Worm (Caenorhabditis elegans) whole organism, L3 larva: ENCODE data around the gene F32D1.3.
A peak's percentile ranks its signal among the peaks of the same experiment; 100 is the strongest.
"Not testable (repeated sequence)": the region's sequence is repeated elsewhere in the genome, so short reads cannot be mapped to it uniquely, and the experiment has no call there.

ENCODE experiments used
- R02D3.7 ChIP-seq: fragments of 150-350 bp; optimal IDR thresholded peaks from 2 replicates; lab custom pipeline; 2014; ENCODE audit warnings: missing biosample characterization, missing genetic modification characterization
- ZK546.5 ChIP-seq: sonication (generic microtip); optimal IDR thresholded peaks from 2 replicates; lab custom pipeline; 2017; ENCODE audit warnings: missing biosample characterization, missing genetic modification characterization
- aly-2 ChIP-seq: fragments of 150-350 bp; optimal IDR thresholded peaks from 2 replicates; lab custom pipeline; 2014; ENCODE audit warnings: missing biosample characterization, missing genetic modification characterization
- ama-1 ChIP-seq: fragments of 150-350 bp; optimal IDR thresholded peaks from 2 replicates; lab custom pipeline; 2018
- ceh-16 ChIP-seq: sonication (generic microtip); optimal IDR thresholded peaks from 2 replicates; lab custom pipeline; 2017; ENCODE audit warnings: missing biosample characterization, missing genetic modification characterization
- ceh-28 ChIP-seq: fragments of 150-350 bp; optimal IDR thresholded peaks from 2 replicates; lab custom pipeline; 2014; ENCODE audit warnings: missing biosample characterization, missing genetic modification reagents, missing genetic modification characterization
- ceh-82 ChIP-seq: fragments of 150-350 bp; optimal IDR thresholded peaks from 2 replicates; lab custom pipeline; 2014; ENCODE audit warnings: missing biosample characterization, missing genetic modification characterization
- egl-27 ChIP-seq: sonication (generic microtip); optimal IDR thresholded peaks from 4 replicates; lab custom pipeline; 2017; ENCODE audit warnings: missing biosample characterization, missing genetic modification reagents, missing genetic modification characterization
- egl-5 ChIP-seq: fragments of 150-350 bp; optimal IDR thresholded peaks from 2 replicates; lab custom pipeline; 2017; ENCODE audit warnings: missing biosample characterization, missing genetic modification reagents, missing genetic modification characterization, inconsistent platforms
- elt-2 ChIP-seq: sonication (generic microtip); optimal IDR thresholded peaks from 2 replicates; lab custom pipeline; 2016; ENCODE audit warnings: missing genetic modification reagents, mild to moderate bottlenecking, missing genetic modification characterization, missing compliant biosample characterization
- fos-1 ChIP-seq: fragments of 150-350 bp; optimal IDR thresholded peaks from 2 replicates; lab custom pipeline; 2014; ENCODE audit warnings: missing biosample characterization, missing genetic modification characterization
- jun-1 ChIP-seq: fragments of 150-350 bp; optimal IDR thresholded peaks from 2 replicates; lab custom pipeline; 2014; ENCODE audit warnings: missing biosample characterization, missing genetic modification reagents, missing genetic modification characterization
- lin-15B ChIP-seq: fragments of 150-350 bp; optimal IDR thresholded peaks from 2 replicates; lab custom pipeline; 2014; ENCODE audit warnings: missing biosample characterization, missing genetic modification characterization
- mdl-1 ChIP-seq: fragments of 150-350 bp; optimal IDR thresholded peaks from 2 replicates; lab custom pipeline; 2014; ENCODE audit warnings: missing biosample characterization, missing genetic modification characterization
- nhr-11 ChIP-seq: fragments of 150-350 bp; optimal IDR thresholded peaks from 2 replicates; lab custom pipeline; 2014; ENCODE audit warnings: missing biosample characterization, missing genetic modification characterization
- nhr-23 ChIP-seq: fragments of 150-350 bp; optimal IDR thresholded peaks from 2 replicates; lab custom pipeline; 2014; ENCODE audit warnings: missing biosample characterization, missing genetic modification reagents, missing genetic modification characterization
- nhr-237 ChIP-seq: fragments of 150-350 bp; optimal IDR thresholded peaks from 2 replicates; lab custom pipeline; 2014; ENCODE audit warnings: missing biosample characterization, missing genetic modification characterization
- nhr-25 ChIP-seq: sonication (generic microtip); optimal IDR thresholded peaks from 2 replicates; lab custom pipeline; 2017; ENCODE audit warnings: missing biosample characterization, missing genetic modification characterization
- nhr-43 ChIP-seq: sonication (generic microtip); optimal IDR thresholded peaks from 2 replicates; lab custom pipeline; 2016; ENCODE audit warnings: mild to moderate bottlenecking, missing genetic modification characterization, missing compliant biosample characterization; ENCODE audit not compliant: poor library complexity, severe bottlenecking
- nhr-67 ChIP-seq: fragments of 150-350 bp; optimal IDR thresholded peaks from 2 replicates; lab custom pipeline; 2014; ENCODE audit warnings: missing biosample characterization, missing genetic modification characterization
- nhr-76 ChIP-seq: fragments of 150-350 bp; sonication (generic microtip); optimal IDR thresholded peaks from 5 replicates; lab custom pipeline; 2014; ENCODE audit warnings: missing biosample characterization, missing genetic modification characterization
- pha-4 ChIP-seq: fragments of 150-350 bp; optimal IDR thresholded peaks from 2 replicates; lab custom pipeline; 2014; ENCODE audit warnings: missing biosample characterization, missing genetic modification reagents, missing genetic modification characterization
- pqm-1 ChIP-seq: fragments of 150-350 bp; optimal IDR thresholded peaks from 2 replicates; lab custom pipeline; 2017; ENCODE audit warnings: missing biosample characterization, missing genetic modification characterization, inconsistent platforms
- sea-2 ChIP-seq: fragments of 150-350 bp; sonication (generic microtip); optimal IDR thresholded peaks from 4 replicates; lab custom pipeline; 2014; ENCODE audit warnings: missing biosample characterization, missing genetic modification reagents, missing genetic modification characterization
- skn-1 ChIP-seq: fragments of 150-350 bp; optimal IDR thresholded peaks from 2 replicates; lab custom pipeline; 2014; ENCODE audit warnings: missing biosample characterization, missing genetic modification characterization
- snpc-4 ChIP-seq: fragments of 150-350 bp; optimal IDR thresholded peaks from 2 replicates; lab custom pipeline; 2014; ENCODE audit warnings: missing biosample characterization, missing genetic modification characterization
- tbx-2 ChIP-seq: sonication (generic microtip); optimal IDR thresholded peaks from 2 replicates; lab custom pipeline; 2016; ENCODE audit warnings: mild to moderate bottlenecking, missing genetic modification characterization, missing compliant biosample characterization
- zag-1 ChIP-seq: fragments of 150-350 bp; optimal IDR thresholded peaks from 2 replicates; lab custom pipeline; 2014; ENCODE audit warnings: missing biosample characterization, missing genetic modification characterization
- ztf-11 ChIP-seq: fragments of 150-350 bp; optimal IDR thresholded peaks from 2 replicates; lab custom pipeline; 2014; ENCODE audit warnings: missing biosample characterization, missing genetic modification characterization

The F32D1.3 gene

ce11 chrV:4336462-4336861 lies 24.9 kb downstream of the F32D1.3 start, which contains the start of gene irld-1:
TSS of gene irld-1 (plus strand) at chrV:4336762.
- not testable (repeated sequence) for TF ChIP-seq pha-4 (tag; lab: Kevin White, UChicago); aly-2 (tag; lab: Kevin White, UChicago); snpc-4

DNA sequence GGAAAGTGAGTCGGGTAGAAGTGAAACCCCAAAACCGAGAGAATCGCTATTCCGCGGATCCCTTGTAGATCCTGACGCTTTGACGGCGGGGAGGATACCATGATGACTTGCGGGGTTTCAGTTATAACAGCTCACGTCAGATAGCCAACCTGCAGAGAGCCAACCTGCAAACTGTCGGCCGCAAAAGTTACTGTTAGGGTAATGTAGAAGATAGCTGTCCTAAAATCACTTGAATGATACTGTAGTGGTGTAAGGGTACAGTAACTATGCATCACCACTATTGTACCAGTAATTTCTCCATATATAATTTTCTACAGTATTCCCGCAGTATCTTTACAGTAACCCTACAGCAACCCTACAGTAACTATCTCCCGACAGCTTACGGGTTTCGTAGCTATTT lies 28.9 kb downstream of the F32D1.3 start, which contains the start of gene oac-12:
Gene oac-12, minus strand, starts transcription at position 101 of the 400 bp plus-strand sequence.
- TF ChIP-seq nhr-67 (tag; lab: Kevin White, UChicago) (no peak), ceh-16 (tag; lab: Kevin White, UChicago) (no peak), tbx-2 (tag; lab: Kevin White, UChicago) (no peak), R02D3.7 (tag; lab: Kevin White, UChicago) (no peak), nhr-237 (tag; lab: Kevin White, UChicago) (no peak), pqm-1 (tag; lab: Kevin White, UChicago) (no peak), egl-5 (no peak), egl-27 (tag; lab: Kevin White, UChicago) (no peak), elt-2 (tag; lab: Kevin White, UChicago) (no peak), ceh-28 (tag; lab: Kevin White, UChicago) (no peak), mdl-1 (tag; lab: Kevin White, UChicago) (no peak), ZK546.5 (no peak), nhr-25 (no peak), nhr-43 (tag; lab: Kevin White, UChicago) (no peak), nhr-76 (tag; lab: Kevin White, UChicago) (no peak), fos-1 (tag; lab: Kevin White, UChicago) (no peak), pha-4 (tag; lab: Kevin White, UChicago) (no peak), sea-2 (no peak), zag-1 (tag; lab: Kevin White, UChicago) (no peak), skn-1 (tag; lab: Kevin White, UChicago) (no peak)

ce11 chrV:4330820-4331219 lies 30.5 kb downstream of the F32D1.3 start:
- TF ChIP-seq ceh-16 (tag; lab: Kevin White, UChicago) (no peak), ama-1 (lab: Kevin White, UChicago) (no peak), ceh-82 (tag; lab: Kevin White, UChicago) (no peak), nhr-43 (tag; lab: Kevin White, UChicago) (no peak), ztf-11 (tag; lab: Kevin White, UChicago) (no peak), nhr-237 (tag; lab: Kevin White, UChicago) (no peak), egl-27 (tag; lab: Kevin White, UChicago) (no peak), R02D3.7 (tag; lab: Kevin White, UChicago) (no peak)

DNA sequence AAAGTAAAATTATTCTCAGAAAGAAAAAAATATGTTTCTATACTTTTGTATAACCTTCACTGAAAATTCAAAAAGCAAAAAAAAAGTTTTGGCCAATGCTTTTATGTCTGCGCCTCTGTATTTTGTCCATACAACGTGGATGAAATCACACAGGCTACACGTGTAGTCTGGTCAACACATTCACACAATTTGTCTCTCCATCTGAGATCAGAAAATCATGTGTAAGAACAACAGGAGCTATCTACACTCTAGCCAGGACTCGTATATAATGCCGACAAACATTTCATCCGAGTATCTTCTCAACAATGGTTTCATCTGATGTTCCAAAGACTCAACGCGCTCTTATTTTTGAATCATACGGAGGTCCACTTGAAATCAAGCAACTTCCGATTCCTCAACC lies 34.5 kb downstream of the F32D1.3 start, which contains the start of gene D2063.1:
Gene D2063.1, plus strand, starts transcription at position 281 of the 400 bp plus-strand sequence.
- TF ChIP-seq nhr-23 (tag; lab: Kevin White, UChicago), result no peak
- TF ChIP-seq nhr-11 (tag; lab: Kevin White, UChicago), result peak; percentile 51
- TF ChIP-seq, all 47 proteins: peak for 1

DNA sequence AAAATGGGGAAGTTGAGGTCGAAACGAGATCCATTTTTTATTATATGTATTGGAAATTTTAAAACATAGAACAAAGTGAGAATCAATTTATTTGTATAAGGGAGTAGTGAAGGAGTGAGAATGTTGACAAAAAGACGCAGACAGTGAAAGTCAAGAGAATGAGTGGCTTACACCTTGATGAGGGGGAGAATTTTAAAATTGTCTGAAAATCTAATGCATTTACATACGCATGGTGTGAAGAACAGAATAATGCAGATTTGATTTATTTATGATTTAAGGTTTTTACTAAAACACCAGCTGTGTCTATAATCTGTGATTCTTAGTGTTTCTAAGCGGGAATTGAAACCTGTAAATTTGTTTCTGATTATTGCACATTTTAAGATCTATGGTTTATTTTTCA lies 36.0 kb downstream of the F32D1.3 start, which contains the start of gene nhr-125:
Gene nhr-125, minus strand, starts transcription at position 101 of the 400 bp plus-strand sequence.
- TF ChIP-seq ceh-16 (tag; lab: Kevin White, UChicago) (no peak), pha-4 (tag; lab: Kevin White, UChicago) (peak; percentile 56)

DNA sequence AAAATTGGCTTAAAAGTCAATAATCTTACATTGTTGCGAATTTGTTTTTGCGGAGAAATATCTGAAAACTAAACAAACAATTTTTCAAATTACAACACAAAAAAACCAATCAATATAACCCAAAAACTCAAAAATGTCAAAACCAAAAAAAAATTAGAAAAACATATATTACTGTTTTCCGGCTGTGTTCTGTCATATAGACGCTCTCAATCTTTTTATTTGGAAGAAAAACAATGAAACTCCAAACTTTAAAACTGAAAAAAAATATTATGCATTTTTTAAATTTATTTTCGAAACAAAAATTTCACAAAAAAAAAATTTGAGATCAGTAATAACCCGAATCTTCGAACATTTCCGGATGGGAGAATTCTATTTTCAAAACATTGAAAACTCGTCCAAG lies 38.7 kb downstream of the F32D1.3 start, which contains the start of gene R02D1.2:
Gene R02D1.2, minus strand, starts transcription at position 101 of the 400 bp plus-strand sequence.
- no peak for TF ChIP-seq fos-1 (tag; lab: Kevin White, UChicago)
- TF ChIP-seq lin-15B (tag; lab: Kevin White, UChicago), result no peak
- no peak for TF ChIP-seq pqm-1 (tag; lab: Kevin White, UChicago)
- TF ChIP-seq nhr-67 (tag; lab: Kevin White, UChicago), result no peak
- TF ChIP-seq skn-1 (tag; lab: Kevin White, UChicago), result no peak
- TF ChIP-seq pha-4 (tag; lab: Kevin White, UChicago), result no peak
- no peak for TF ChIP-seq nhr-237 (tag; lab: Kevin White, UChicago)
- TF ChIP-seq ceh-82 (tag; lab: Kevin White, UChicago), result no peak
- no peak for TF ChIP-seq jun-1 (tag; lab: Kevin White, UChicago)
- TF ChIP-seq, all 47 proteins: peak for 0
